Worm (Caenorhabditis elegans) whole organism, young adult: ENCODE results near the gene F53B1.9.
A peak's percentile ranks its signal among the peaks of the same experiment; 100 is the strongest.

Experiments
- F33H1.4 ChIP-seq: fragments of 200-800 bp; sonication (Bioruptor generic); IDR thresholded peaks from 2 replicates; pipeline ENCODE4 v1.3.6; 2022; ENCODE audit warnings: missing genetic modification reagents, missing genetic modification characterization, missing compliant biosample characterization
- F49E8.2 ChIP-seq: sonication (generic microtip); optimal IDR thresholded peaks from 3 replicates; lab custom pipeline; 2017; ENCODE audit warnings: missing genetic modification characterization, mild to moderate bottlenecking, missing compliant biosample characterization, antibody characterized with exemption, moderate library complexity; ENCODE audit not compliant: insufficient read depth
- F55B11.4 ChIP-seq: sonication (generic microtip); optimal IDR thresholded peaks from 2 replicates; lab custom pipeline; 2016; ENCODE audit warnings: missing compliant biosample characterization, missing genetic modification characterization, borderline replicate concordance; ENCODE audit not compliant: insufficient read depth
- ama-1 ChIP-seq, 3 experiments: fragments of 150-350 bp in 1 of 3; sonication (generic microtip) in 2 of 3; optimal IDR thresholded peaks; 2 replicates each; lab custom pipeline; 2014 to 2018; ENCODE audit warnings: missing biosample characterization in 2 of 3, missing genetic modification characterization in 2 of 3, missing genetic modification reagents in 2 of 3
- cebp-2 ChIP-seq: fragments of 200-800 bp; sonication (Bioruptor generic); IDR thresholded peaks from 2 replicates; pipeline ENCODE4 v1.3.6; 2022; ENCODE audit warnings: missing genetic modification characterization, missing compliant biosample characterization
- madf-6 ChIP-seq: fragments of 200-800 bp; sonication (Bioruptor generic); IDR thresholded peaks from 2 replicates; pipeline ENCODE4 v1.3.6; 2022; ENCODE audit warnings: missing genetic modification reagents, missing genetic modification characterization, missing compliant biosample characterization
- madf-8 ChIP-seq: fragments of 200-800 bp; sonication (Bioruptor generic); conservative IDR thresholded peaks from 2 replicates; pipeline ENCODE4 v1.3.6; 2022; ENCODE audit warnings: missing genetic modification reagents, missing genetic modification characterization, missing compliant biosample characterization
- nhr-80 ChIP-seq: sonication (generic microtip); optimal IDR thresholded peaks from 2 replicates; lab custom pipeline; 2016; ENCODE audit warnings: missing genetic modification characterization, missing compliant biosample characterization
- pbrm-1 ChIP-seq: fragments of 200-800 bp; sonication (Bioruptor generic); IDR thresholded peaks from 2 replicates; pipeline ENCODE4 v1.3.6; 2022; ENCODE audit warnings: missing genetic modification reagents, missing genetic modification characterization, missing compliant biosample characterization
- snpc-4 ChIP-seq, 5 experiments: fragments of 150-350 bp in 1 of 5; sonication (generic microtip) in 4 of 5; optimal IDR thresholded peaks; 2 replicates each; lab custom pipeline; 2014 to 2018; ENCODE audit warnings: missing genetic modification characterization in 5 of 5, missing biosample characterization in 3 of 5, antibody characterized with exemption in 2 of 5, mild to moderate bottlenecking in 2 of 5, missing compliant biosample characterization in 2 of 5, missing genotype in 2 of 5, moderate library complexity in 2 of 5, missing genetic modification reagents in 1 of 5
- unc-62 ChIP-seq: fragments of 150-350 bp; optimal IDR thresholded peaks from 2 replicates; lab custom pipeline; 2014; ENCODE audit warnings: missing biosample characterization, missing genetic modification reagents, missing genetic modification characterization
- xnd-1 ChIP-seq: sonication (generic microtip); optimal IDR thresholded peaks from 2 replicates; lab custom pipeline; 2016; ENCODE audit warnings: missing genotype, missing genetic modification reagents, missing genetic modification characterization, missing compliant biosample characterization
- ztf-22 ChIP-seq: fragments of 200-800 bp; sonication (Bioruptor generic); optimal IDR thresholded peaks from 2 replicates; lab custom pipeline; 2018; ENCODE audit warnings: mild to moderate bottlenecking, missing genetic modification characterization, moderate library complexity, missing compliant biosample characterization

- TF ChIP-seq madf-8 (no peak), ztf-22 (GFP tag; lab: Kevin White, UChicago) (no peak), ama-1 (optimal IDR thresholded peaks at IDR 0.05; lab: Kevin White, UChicago) (no peak), ama-1 (GFP tag; optimal IDR thresholded peaks at IDR 0.05; lab: Kevin White, UChicago) (no peak), pbrm-1 (GFP tag; lab: Robert Waterston, UW) (no peak), cebp-2 (GFP tag; lab: Robert Waterston, UW) (no peak), F49E8.2 (no peak), madf-6 (GFP tag; lab: Robert Waterston, UW) (no peak), F33H1.4 (no peak), nhr-80 (tag; lab: Kevin White, UChicago) (peak; percentile 57), F55B11.4 (no peak), xnd-1 (tag; lab: Kevin White, UChicago) (no peak), unc-62 (GFP tag; lab: Kevin White, UChicago) (no peak), snpc-4 (GFP tag; optimal IDR thresholded peaks at IDR 0.05; lab: Kevin White, UChicago) (no peak), snpc-4 (tag; optimal IDR thresholded peaks at IDR 0.05; lab: Kevin White, UChicago) (no peak)
Measured at ce11 chrX:2178410-2178944, 46.8 kb upstream of the F53B1.9 start.
